Fruit fly (Drosophila melanogaster): Measurements from ENCODE around the gene CG13066.

dm6 chr3L:16305820-16306650, 33.3 kb downstream of the CG13066 start, which contains the start of the genes CG13043 and CG13063:
- no peak for TF ChIP-seq CG31627 (GFP tag; optimal IDR thresholded peaks at IDR 0.05)
- no peak for TF ChIP-seq salr (GFP tag; optimal IDR thresholded peaks at IDR 0.05)
- no peak for TF ChIP-seq CG10669 (GFP tag; optimal IDR thresholded peaks at IDR 0.05)

All from whole organism, prepupa.